Fruit fly (Drosophila melanogaster): ENCODE data around the gene CG42232.

Gene CG42232

dm6 chr3R:16469501-16470263 is at the start of gene CG42232, which contains the start of gene CSN5:
Gene CG42232 (minus strand): TSS chr3R:16469663.
Gene CSN5 (plus strand): TSS chr3R:16470099.
- TF ChIP-seq noc (tag; optimal IDR thresholded peaks at IDR 0.05): no peak

DNA sequence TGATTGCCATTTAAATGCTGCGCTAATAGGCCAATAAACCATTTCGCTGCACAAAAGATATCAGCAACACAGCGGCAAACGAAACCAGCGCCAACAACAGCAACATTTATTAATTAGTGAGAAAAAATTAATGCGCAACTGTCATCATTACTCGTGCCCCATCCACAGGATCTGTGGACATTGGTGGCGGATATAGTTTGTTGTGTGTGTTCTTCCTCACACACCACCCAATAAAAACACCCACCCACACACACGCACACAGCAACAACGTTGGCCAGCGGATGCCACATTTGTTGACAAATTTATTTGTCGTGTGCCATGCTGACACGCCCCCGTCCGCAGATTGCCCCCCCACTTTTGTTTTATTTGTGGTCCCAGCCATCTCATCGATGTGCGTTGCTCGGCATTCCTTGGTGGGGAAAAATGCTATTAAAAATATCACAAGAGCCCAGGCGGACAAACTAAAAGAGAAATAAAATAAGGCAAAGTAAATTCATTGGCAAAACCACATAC is 48.7 kb upstream of the CG42232 start:
- TF ChIP-seq noc (tag; optimal IDR thresholded peaks at IDR 0.05): no peak

dm6 chr3R:16510128-16510527 is 40.7 kb upstream of the CG42232 start:
- no peak for TF ChIP-seq noc (tag; optimal IDR thresholded peaks at IDR 0.05)

DNA sequence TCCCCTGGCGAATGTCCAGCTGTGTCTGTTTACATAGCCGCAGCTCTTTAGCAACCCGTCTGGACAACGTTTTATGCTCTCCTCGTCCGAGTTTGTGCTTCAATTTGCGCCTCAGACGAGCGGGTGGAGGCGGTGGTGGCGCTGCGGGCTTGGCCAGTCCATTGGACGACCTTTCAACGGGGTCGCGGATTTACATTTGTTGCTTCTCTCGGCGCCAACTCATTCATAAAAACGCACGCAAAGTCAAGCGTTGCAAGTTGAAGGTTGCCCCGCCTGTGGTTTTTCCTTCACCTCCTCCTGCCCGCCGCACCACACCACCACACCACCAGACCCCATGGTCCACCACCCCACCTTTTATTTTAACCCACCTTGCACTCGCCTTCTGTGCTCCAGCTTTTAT is 38.2 kb upstream of the CG42232 start:
- TF ChIP-seq noc (tag; optimal IDR thresholded peaks at IDR 0.05): no peak

DNA sequence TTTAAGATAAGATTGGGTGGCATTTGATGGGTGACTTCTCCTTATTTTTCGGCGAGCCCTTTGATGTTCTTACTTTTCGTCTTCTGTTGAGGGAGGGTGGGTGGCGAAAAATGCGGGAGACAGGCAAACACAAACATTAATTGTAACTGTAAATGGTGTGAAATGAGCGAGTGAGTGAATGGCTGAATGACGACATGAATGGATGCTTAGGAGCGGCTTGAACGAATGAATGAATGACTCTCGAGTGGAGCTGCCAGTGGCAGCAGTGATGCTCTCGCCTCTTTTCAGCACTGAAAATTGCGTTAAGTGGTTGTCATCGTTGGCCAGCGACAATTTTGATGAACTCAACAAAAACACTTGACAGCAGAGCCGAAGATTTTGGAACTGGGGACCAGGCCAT is 35.1 kb upstream of the CG42232 start:
- no peak for TF ChIP-seq noc (tag; optimal IDR thresholded peaks at IDR 0.05)

- no peak for TF ChIP-seq noc (tag; optimal IDR thresholded peaks at IDR 0.05)
Measured at dm6 chr3R:16502595-16503305, 33.3 kb upstream of the CG42232 start, which contains the start of gene CG42342. Gene CG42342 (plus strand): TSS chr3R:16502770.

- no peak for TF ChIP-seq noc (tag; optimal IDR thresholded peaks at IDR 0.05)
Measured at dm6 chr3R:16500919-16501851, 31.7 kb upstream of the CG42232 start, which contains the start of gene Decay. Gene Decay (minus strand): TSS chr3R:16501050.

- no peak for TF ChIP-seq noc (tag; optimal IDR thresholded peaks at IDR 0.05)
Measured at dm6 chr3R:16498859-16499258, 29.4 kb upstream of the CG42232 start, which contains the start of gene Gr89a. Gene Gr89a (minus strand): TSS chr3R:16498959.

- TF ChIP-seq noc (tag; optimal IDR thresholded peaks at IDR 0.05): no peak
Measured at dm6 chr3R:16497379-16497778, 27.9 kb upstream of the CG42232 start.

DNA sequence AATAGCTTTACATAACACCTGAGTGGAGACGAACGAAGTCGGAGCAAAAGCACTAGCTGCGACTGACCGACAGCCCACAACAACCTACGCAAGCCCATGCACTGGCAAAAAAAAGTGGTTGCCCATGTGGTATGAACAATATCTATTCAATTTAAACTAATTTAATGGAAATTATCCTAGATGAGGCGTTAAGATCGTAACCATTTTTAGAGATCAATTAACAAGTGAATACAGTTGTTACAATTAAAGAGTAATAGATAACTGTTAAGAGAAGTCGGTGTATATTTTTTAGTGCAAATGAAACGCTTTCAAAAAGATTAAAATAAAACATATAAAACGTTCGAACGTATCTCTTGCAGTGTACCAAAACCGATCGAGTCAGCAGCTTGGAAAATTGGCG is 26.7 kb upstream of the CG42232 start:
- TF ChIP-seq noc (tag; optimal IDR thresholded peaks at IDR 0.05): no peak

- TF ChIP-seq noc (tag; optimal IDR thresholded peaks at IDR 0.05): no peak
Measured at dm6 chr3R:16495322-16495721, 25.9 kb upstream of the CG42232 start, which contains the start of gene Cad89D. Gene Cad89D (minus strand): TSS chr3R:16495422.

- no peak for TF ChIP-seq noc (tag; optimal IDR thresholded peaks at IDR 0.05)
Measured at dm6 chr3R:16485487-16486233, 16.2 kb upstream of the CG42232 start.

DNA sequence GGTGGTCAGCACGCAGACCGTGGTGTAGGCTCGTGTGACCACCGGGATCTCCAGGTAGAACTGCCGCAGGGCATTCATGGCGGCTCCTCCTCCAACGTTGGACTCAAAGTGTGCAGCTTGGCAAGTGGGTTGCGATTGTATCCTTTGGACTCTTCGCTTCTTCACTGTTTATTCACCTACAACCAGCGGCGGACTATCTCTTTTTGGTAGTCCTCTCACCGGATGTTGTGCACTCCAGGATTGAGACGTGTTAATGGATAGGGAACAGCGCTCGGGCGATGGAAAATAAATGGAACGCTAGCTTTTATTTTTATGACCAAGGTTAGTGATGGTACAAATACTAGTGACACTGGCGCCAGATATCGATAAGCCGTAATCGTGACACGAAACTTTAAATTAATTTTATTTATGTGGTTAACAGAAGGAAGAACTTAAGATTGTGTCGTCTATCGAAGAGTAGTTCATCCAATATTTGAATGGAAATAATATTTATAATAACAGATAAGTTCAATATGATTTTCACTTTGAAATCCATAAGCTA is 14.5 kb upstream of the CG42232 start, which contains the start of gene Der-2:
Gene Der-2 (minus strand): TSS at position 347 of the 541 bp plus-strand sequence.
- TF ChIP-seq noc (tag; optimal IDR thresholded peaks at IDR 0.05): no peak

DNA sequence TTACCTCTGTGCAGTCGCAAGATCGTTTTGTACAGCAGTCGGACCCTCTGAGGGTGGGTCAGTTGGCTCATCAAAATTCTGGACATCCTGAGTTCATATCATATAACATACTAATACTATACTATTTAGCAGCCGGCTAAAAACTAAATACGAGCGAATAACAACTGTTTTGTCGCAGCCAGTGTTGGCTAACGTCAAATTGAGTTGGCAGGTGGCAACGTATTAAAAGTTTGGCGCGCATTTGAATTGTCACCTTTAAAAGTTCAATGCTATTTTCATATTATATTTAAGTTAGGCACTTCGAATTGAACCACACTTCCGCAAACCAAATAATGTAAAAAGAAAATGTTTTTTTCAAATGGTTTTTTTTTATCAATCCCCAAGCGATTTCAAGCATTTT is 12.8 kb upstream of the CG42232 start, which contains the start of gene Sdhaf3:
Gene Sdhaf3 (minus strand): TSS at position 177 of the 400 bp plus-strand sequence.
- no peak for TF ChIP-seq noc (tag; optimal IDR thresholded peaks at IDR 0.05)

Measured in whole organism, larva.